Fruit fly (Drosophila melanogaster) Kc167 (cell line): ENCODE measurements around the gene CG10863.

Experiments used
- Myc ChIP-seq: fragments of >200 bp; optimal IDR thresholded peaks from 2 replicates; lab custom pipeline; 2017; ENCODE audit warnings: missing external identifiers
- Sin3A ChIP-seq: fragments of >200 bp; optimal IDR thresholded peaks from 2 replicates; lab custom pipeline; 2018; ENCODE audit warnings: missing external identifiers
- h ChIP-seq: fragments of >200 bp; optimal IDR thresholded peaks from 3 replicates; lab custom pipeline; 2018; ENCODE audit warnings: missing external identifiers
- insv ChIP-seq: fragments of >200 bp; optimal IDR thresholded peaks from 3 replicates; lab custom pipeline; 2018; ENCODE audit warnings: missing external identifiers
- psq ChIP-seq: fragments of >200 bp; optimal IDR thresholded peaks from 2 replicates; lab custom pipeline; 2017; ENCODE audit warnings: missing external identifiers
- ttk ChIP-seq: sonication (Bioruptor generic); optimal IDR thresholded peaks from 2 replicates; lab custom pipeline; 2017; ENCODE audit warnings: missing external identifiers

dm6 chr3L:3928943-3929785 is 13.1 kb downstream of the CG10863 start:
- no peak for TF ChIP-seq Myc
- no peak for TF ChIP-seq h (lab: Kevin White, UChicago)
- TF ChIP-seq ttk (lab: Kevin White, UChicago) = no peak
- no peak for TF ChIP-seq insv
- TF ChIP-seq psq (lab: Kevin White, UChicago) = no peak
- TF ChIP-seq Sin3A (lab: Kevin White, UChicago) = no peak
